Worm (Caenorhabditis elegans) whole organism, dauer: ENCODE measurements around the gene algn-5.
"Not testable (repeated sequence)": the region's sequence is repeated elsewhere in the genome, so short reads cannot be mapped to it uniquely, and the experiment has no call there.

Source experiments
- unc-62 ChIP-seq: sonication (generic microtip); optimal IDR thresholded peaks from 2 replicates; lab custom pipeline; 2017; ENCODE audit warnings: missing biosample characterization, missing genetic modification reagents, missing genetic modification characterization

Gene algn-5

ce11 chrV:4190232-4190631, 5.1 kb upstream of the algn-5 start:
- no peak for TF ChIP-seq unc-62 (GFP tag; lab: Kevin White, UChicago)

ce11 chrV:4192688-4193471, 2.5 kb upstream of the algn-5 start:
- TF ChIP-seq unc-62 (GFP tag; lab: Kevin White, UChicago) = no peak

ce11 chrV:4194587-4195211, 678 bp upstream of the algn-5 start, which contains the start of gene Y45G5AM.9:
TSS of gene Y45G5AM.9 (minus strand) at chrV:4194637.
- TF ChIP-seq unc-62 (GFP tag; lab: Kevin White, UChicago) = no peak

- TF ChIP-seq unc-62 (GFP tag; lab: Kevin White, UChicago) = no peak
Measured at ce11 chrV:4199185-4199584, 3.8 kb downstream of the algn-5 start, which contains the start of gene rpac-40. TSS of gene rpac-40 (plus strand) at chrV:4199485.

ce11 chrV:4204421-4204820, 9.0 kb downstream of the algn-5 start, which contains the start of gene H43I07.1:
TSS of gene H43I07.1 (plus strand) at chrV:4204721.
- TF ChIP-seq unc-62 (GFP tag; lab: Kevin White, UChicago) = no peak

ce11 chrV:4211521-4211920, 16.1 kb downstream of the algn-5 start:
- TF ChIP-seq unc-62 (GFP tag; lab: Kevin White, UChicago) = no peak

ce11 chrV:4215856-4216255, 20.5 kb downstream of the algn-5 start, which contains the start of gene H43I07.4:
TSS of gene H43I07.4 (plus strand) at chrV:4216156.
- TF ChIP-seq unc-62 (GFP tag; lab: Kevin White, UChicago) = not testable (repeated sequence)

ce11 chrV:4216902-4217301, 21.5 kb downstream of the algn-5 start:
- no peak for TF ChIP-seq unc-62 (GFP tag; lab: Kevin White, UChicago)

- TF ChIP-seq unc-62 (GFP tag; lab: Kevin White, UChicago) = no peak
Measured at ce11 chrV:4218268-4218667, 22.9 kb downstream of the algn-5 start.

ce11 chrV:4219342-4219741, 24.0 kb downstream of the algn-5 start, which contains the start of gene nlp-9:
TSS of gene nlp-9 (plus strand) at chrV:4219642.
- TF ChIP-seq unc-62 (GFP tag; lab: Kevin White, UChicago) = no peak

ce11 chrV:4236118-4236517, 40.7 kb downstream of the algn-5 start, which contains the start of gene nlp-13:
TSS of gene nlp-13 (plus strand) at chrV:4236418.
- TF ChIP-seq unc-62 (GFP tag; lab: Kevin White, UChicago) = no peak

- TF ChIP-seq unc-62 (GFP tag; lab: Kevin White, UChicago) = no peak
Measured at ce11 chrV:4240292-4240691, 44.9 kb downstream of the algn-5 start, which contains the start of gene srh-204. TSS of gene srh-204 (minus strand) at chrV:4240392.

ce11 chrV:4241555-4241954, 46.2 kb downstream of the algn-5 start:
- TF ChIP-seq unc-62 (GFP tag; lab: Kevin White, UChicago) = no peak

- no peak for TF ChIP-seq unc-62 (GFP tag; lab: Kevin White, UChicago)
Measured at ce11 chrV:4242431-4242830, 47.1 kb downstream of the algn-5 start, which contains the start of gene srt-12. TSS of gene srt-12 (minus strand) at chrV:4242531.

- TF ChIP-seq unc-62 (GFP tag; lab: Kevin White, UChicago) = no peak
Measured at ce11 chrV:4248359-4248758, 53.0 kb downstream of the algn-5 start.
